Worm (Caenorhabditis elegans) whole organism, L4 larva: Measurements from ENCODE around the gene mlt-11.
A peak's percentile ranks its signal among the peaks of the same experiment; 100 is the strongest.

Experiments
- ZK337.2 ChIP-seq: fragments of 200-800 bp; sonication (Bioruptor generic); IDR thresholded peaks from 2 replicates; pipeline ENCODE4 v1.3.6; 2022; ENCODE audit warnings: missing genetic modification reagents, missing genetic modification characterization, missing compliant biosample characterization
- aha-1 ChIP-seq: fragments of 150-350 bp; peaks from one replicate; lab custom pipeline; 2014; ENCODE audit warnings: missing biosample characterization, missing genetic modification characterization
- ceh-28 ChIP-seq: fragments of 150-350 bp; optimal IDR thresholded peaks from 2 replicates; lab custom pipeline; 2014; ENCODE audit warnings: missing biosample characterization, missing genetic modification reagents, missing genetic modification characterization
- ceh-44 ChIP-seq: fragments of 200-800 bp; sonication (Bioruptor generic); IDR thresholded peaks from 2 replicates; pipeline ENCODE4 v1.3.6; 2022; ENCODE audit warnings: missing genetic modification reagents, missing genetic modification characterization, missing compliant biosample characterization
- ceh-62 ChIP-seq: sonication (generic microtip); optimal IDR thresholded peaks from 2 replicates; lab custom pipeline; 2017; ENCODE audit warnings: missing biosample characterization, missing genetic modification characterization
- ces-1 ChIP-seq: fragments of 150-350 bp; sonication (generic microtip); optimal IDR thresholded peaks from 4 replicates; lab custom pipeline; 2014; ENCODE audit warnings: missing biosample characterization, missing genetic modification reagents, missing genetic modification characterization
- ctbp-1 ChIP-seq: fragments of 200-800 bp; sonication (Bioruptor generic); IDR thresholded peaks from 2 replicates; pipeline ENCODE4 v1.3.6; 2022; ENCODE audit warnings: missing genetic modification reagents, missing genetic modification characterization, missing compliant biosample characterization
- daf-12 ChIP-seq: fragments of 150-350 bp; optimal IDR thresholded peaks from 2 replicates; lab custom pipeline; 2014; ENCODE audit warnings: missing biosample characterization, missing genetic modification reagents, missing genetic modification characterization
- duxl-1 ChIP-seq: sonication (generic microtip); optimal IDR thresholded peaks from 2 replicates; lab custom pipeline; 2016; ENCODE audit warnings: mild to moderate bottlenecking, missing genetic modification characterization, moderate library complexity, missing compliant biosample characterization; ENCODE audit not compliant: poor library complexity
- fos-1 ChIP-seq: fragments of 150-350 bp; optimal IDR thresholded peaks from 2 replicates; lab custom pipeline; 2014; ENCODE audit warnings: missing biosample characterization, missing genetic modification characterization
- hlh-30 ChIP-seq: sonication (generic microtip); optimal IDR thresholded peaks from 2 replicates; lab custom pipeline; 2017; ENCODE audit warnings: antibody characterized with exemption, mild to moderate bottlenecking, missing genetic modification characterization, missing compliant biosample characterization; ENCODE audit not compliant: insufficient read depth
- hmg-1.1 ChIP-seq: fragments of 200-800 bp; sonication (Bioruptor generic); IDR thresholded peaks from 2 replicates; pipeline ENCODE4 v1.3.6; 2022; ENCODE audit warnings: missing genetic modification reagents, missing genetic modification characterization, missing compliant biosample characterization
- lim-7 ChIP-seq: fragments of 200-800 bp; sonication (Bioruptor generic); IDR thresholded peaks from 2 replicates; pipeline ENCODE4 v1.3.6; 2022; ENCODE audit warnings: missing genetic modification characterization, missing compliant biosample characterization
- lin-29 ChIP-seq: fragments of 200-800 bp; sonication (Bioruptor generic); IDR thresholded peaks from 2 replicates; pipeline ENCODE4 v1.3.6; 2022; ENCODE audit warnings: missing genetic modification reagents, missing genetic modification characterization, missing compliant biosample characterization
- lin-38 ChIP-seq: fragments of 200-800 bp; sonication (Bioruptor generic); IDR thresholded peaks from 2 replicates; pipeline ENCODE4 v1.3.6; 2022; ENCODE audit warnings: missing genetic modification reagents, missing genetic modification characterization, missing compliant biosample characterization
- lin-39 ChIP-seq: fragments of 150-350 bp; optimal IDR thresholded peaks from 2 replicates; lab custom pipeline; 2014; ENCODE audit warnings: missing biosample characterization, missing genetic modification reagents, missing genetic modification characterization
- mdt-29 ChIP-seq: fragments of 200-800 bp; sonication (Bioruptor generic); IDR thresholded peaks from 2 replicates; pipeline ENCODE4 v1.3.6; 2022; ENCODE audit warnings: missing genetic modification reagents, missing genetic modification characterization, missing compliant biosample characterization
- mep-1 ChIP-seq: fragments of 150-350 bp; sonication (generic microtip); optimal IDR thresholded peaks from 3 replicates; lab custom pipeline; 2014; ENCODE audit warnings: missing biosample characterization, missing genetic modification characterization
- mes-2 ChIP-seq: sonication (generic microtip); optimal IDR thresholded peaks from 2 replicates; lab custom pipeline; 2016; ENCODE audit warnings: missing genotype, mild to moderate bottlenecking, missing genetic modification characterization, missing compliant biosample characterization; ENCODE audit not compliant: poor library complexity, severe bottlenecking
- mxl-3 ChIP-seq: fragments of 200-800 bp; sonication (Bioruptor generic); optimal IDR thresholded peaks from 2 replicates; lab custom pipeline; 2018; ENCODE audit warnings: mild to moderate bottlenecking, missing genetic modification characterization, missing compliant biosample characterization
- nhr-10 ChIP-seq: fragments of 150-350 bp; optimal IDR thresholded peaks from 2 replicates; lab custom pipeline; 2014; ENCODE audit warnings: missing biosample characterization, missing genetic modification characterization
- nhr-237 ChIP-seq: sonication (generic microtip); optimal IDR thresholded peaks from 2 replicates; lab custom pipeline; 2017; ENCODE audit warnings: missing biosample characterization, missing genetic modification characterization
- nhr-25 ChIP-seq: sonication (generic microtip); optimal IDR thresholded peaks from 2 replicates; lab custom pipeline; 2017; ENCODE audit warnings: missing genetic modification characterization, mild to moderate bottlenecking, missing compliant biosample characterization, antibody characterized with exemption, moderate library complexity, borderline replicate concordance; ENCODE audit not compliant: insufficient read depth
- nhr-28 ChIP-seq: fragments of 150-350 bp; optimal IDR thresholded peaks from 2 replicates; lab custom pipeline; 2014; ENCODE audit warnings: missing biosample characterization, missing genetic modification characterization
- nhr-76 ChIP-seq: fragments of 150-350 bp; optimal IDR thresholded peaks from 2 replicates; lab custom pipeline; 2014; ENCODE audit warnings: missing biosample characterization, missing genetic modification characterization
- nhr-77 ChIP-seq: fragments of 150-350 bp; optimal IDR thresholded peaks from 2 replicates; lab custom pipeline; 2014; ENCODE audit warnings: missing biosample characterization, missing genetic modification characterization
- pha-4 ChIP-seq, 2 experiments: fragments of 150-350 bp in 1 of 2; fragments of 200-800 bp in 1 of 2; sonication (Bioruptor generic) in 1 of 2; IDR thresholded peaks in 1 of 2; optimal IDR thresholded peaks in 1 of 2; 2 replicates each; pipeline versions ENCODE4 v1.3.6 to Lab custom; 2014 to 2022; ENCODE audit warnings: missing genetic modification characterization in 2 of 2, missing genetic modification reagents in 2 of 2, missing biosample characterization in 1 of 2, missing compliant biosample characterization in 1 of 2
- pqm-1 ChIP-seq: sonication (generic microtip); optimal IDR thresholded peaks from 2 replicates; lab custom pipeline; 2017; ENCODE audit warnings: missing biosample characterization, missing genetic modification characterization
- sdz-12 ChIP-seq: fragments of 200-800 bp; sonication (Bioruptor generic); optimal IDR thresholded peaks from 2 replicates; lab custom pipeline; 2018; ENCODE audit warnings: mild to moderate bottlenecking, missing genetic modification characterization, missing compliant biosample characterization
- skn-1 ChIP-seq: fragments of 150-350 bp; optimal IDR thresholded peaks from 2 replicates; lab custom pipeline; 2014; ENCODE audit warnings: missing biosample characterization, missing genetic modification characterization
- snpc-1.2 ChIP-seq: fragments of 200-800 bp; sonication (Bioruptor generic); IDR thresholded peaks from 2 replicates; pipeline ENCODE4 v1.3.6; 2022; ENCODE audit warnings: missing genetic modification reagents, missing genetic modification characterization, missing compliant biosample characterization
- snpc-4 ChIP-seq: fragments of 150-350 bp; optimal IDR thresholded peaks from 2 replicates; lab custom pipeline; 2014; ENCODE audit warnings: missing biosample characterization, missing genetic modification characterization
- tra-1 ChIP-seq: fragments of 200-800 bp; sonication (Bioruptor generic); IDR thresholded peaks from 2 replicates; pipeline ENCODE4 v1.3.6; 2022; ENCODE audit warnings: missing genetic modification reagents, missing genetic modification characterization, missing compliant biosample characterization
- unc-130 ChIP-seq: sonication (generic microtip); optimal IDR thresholded peaks from 2 replicates; lab custom pipeline; 2016; ENCODE audit warnings: missing genetic modification reagents, missing genetic modification characterization, missing compliant biosample characterization
- unc-39 ChIP-seq: sonication (generic microtip); optimal IDR thresholded peaks from 2 replicates; lab custom pipeline; 2017; ENCODE audit warnings: missing biosample characterization, missing genetic modification characterization
- unc-62 ChIP-seq, 3 experiments: fragments of 150-350 bp in 1 of 3; sonication (generic microtip); optimal IDR thresholded peaks in 2 of 3; peaks in 1 of 3; 1 replicate in 1 of 3; 2 replicates in 2 of 3; lab custom pipeline; 2014 to 2017; ENCODE audit warnings: missing biosample characterization in 3 of 3, missing genetic modification characterization in 3 of 3, missing genetic modification reagents in 3 of 3, missing genotype in 1 of 3
- zip-2 ChIP-seq: fragments of 150-350 bp; optimal IDR thresholded peaks from 2 replicates; lab custom pipeline; 2014; ENCODE audit warnings: missing biosample characterization, missing genetic modification characterization
- ztf-11 ChIP-seq: fragments of 150-350 bp; optimal IDR thresholded peaks from 2 replicates; lab custom pipeline; 2014; ENCODE audit warnings: missing biosample characterization, missing genetic modification characterization

mlt-11 gene

DNA sequence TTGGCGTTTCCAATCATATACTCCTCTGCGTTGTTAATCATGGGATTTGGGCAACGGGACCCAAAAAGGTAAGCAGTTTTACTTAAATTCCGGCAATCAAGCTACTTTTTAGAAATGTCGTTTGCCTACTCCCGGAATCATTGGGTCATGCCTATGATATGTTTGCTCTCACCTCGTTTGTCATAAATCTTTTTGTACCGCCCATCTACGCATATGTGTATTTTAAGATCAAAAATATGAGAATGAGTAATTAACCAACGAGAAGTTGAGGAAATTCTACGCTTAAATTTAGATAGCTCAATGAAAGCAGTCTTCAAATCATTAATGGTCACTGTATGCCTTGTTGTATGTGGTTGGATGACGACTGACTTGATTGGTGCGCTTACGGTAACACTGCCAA lies 15.3 kb downstream of the mlt-11 start:
- TF ChIP-seq aha-1 (tag; lab: Kevin White, UChicago): no peak
- TF ChIP-seq unc-62 (GFP tag; optimal IDR thresholded peaks at IDR 0.05 in 1 of 2; lab: Kevin White, UChicago): peak in 1 of 2 experiments; percentile 98
- no peak for TF ChIP-seq unc-62 (tag; optimal IDR thresholded peaks at IDR 0.05; lab: Kevin White, UChicago)

DNA sequence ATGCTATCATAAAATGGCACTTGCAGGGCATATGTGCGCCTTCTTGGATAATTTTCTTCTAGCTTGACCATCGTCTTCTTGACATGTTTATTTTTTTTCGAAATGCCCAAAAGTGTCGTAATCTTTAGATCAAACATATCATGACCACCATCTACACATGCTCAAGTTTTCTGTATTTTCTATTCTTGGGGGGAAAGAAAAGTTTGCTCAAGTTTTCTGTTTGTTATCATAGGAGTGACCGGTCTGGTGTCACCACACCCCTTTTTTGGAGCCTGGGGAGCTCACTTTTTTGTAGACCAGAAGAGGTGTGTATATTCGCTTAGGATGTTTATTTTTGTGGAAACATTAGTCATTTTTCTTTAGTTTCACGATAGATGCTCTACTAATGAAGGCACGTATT lies 18.4 kb downstream of the mlt-11 start, which contains the start of gene klf-2:
klf-2 (plus strand) TSS at position 301 of the 400 bp plus-strand sequence.
- TF ChIP-seq ceh-28 (tag; lab: Kevin White, UChicago) (no peak), ces-1 (GFP tag; lab: Kevin White, UChicago) (no peak), ztf-11 (no peak), mes-2 (tag; lab: Kevin White, UChicago) (no peak), pha-4 (GFP tag; IDR thresholded peaks at IDR 0.05; lab: Robert Waterston, UW) (no peak), pha-4 (tag; optimal IDR thresholded peaks at IDR 0.05; lab: Kevin White, UChicago) (no peak), nhr-76 (no peak), unc-130 (GFP tag; lab: Kevin White, UChicago) (no peak), nhr-77 (tag; lab: Kevin White, UChicago) (no peak)

DNA sequence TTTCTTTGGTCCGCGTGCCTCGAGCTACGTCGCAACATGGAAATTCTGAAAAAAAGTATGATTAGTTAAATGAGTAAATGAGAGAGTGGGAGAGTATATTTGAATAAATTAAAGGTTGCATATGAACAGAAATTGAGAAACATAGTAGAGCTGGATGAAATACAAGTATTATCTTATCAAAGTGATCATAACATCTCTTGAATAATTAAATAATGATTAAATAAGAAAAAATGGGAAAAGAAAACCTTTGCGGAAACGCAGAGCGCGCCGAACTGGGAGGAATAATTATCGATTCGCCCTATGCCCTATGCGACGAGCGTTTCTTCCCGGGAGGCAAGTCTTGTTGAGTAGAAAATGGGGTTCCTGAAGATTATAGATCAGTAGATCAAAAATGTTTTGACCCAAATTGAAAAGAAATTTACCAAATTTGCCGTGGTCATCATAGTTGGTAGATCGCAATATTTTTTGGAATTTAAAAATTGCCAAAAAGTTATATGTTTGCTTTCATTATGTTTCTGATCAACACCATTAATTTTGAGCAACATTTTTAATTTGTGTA lies 22.6 kb downstream of the mlt-11 start, which contains the start of gene F53F8.3:
F53F8.3 (minus strand) TSS at position 51 of the 559 bp plus-strand sequence.
- TF ChIP-seq snpc-1.2 (GFP tag; lab: Robert Waterston, UW) (no peak), nhr-237 (tag; lab: Kevin White, UChicago) (no peak), hmg-1.1 (no peak), lin-29 (GFP tag; lab: Robert Waterston, UW) (no peak)

DNA sequence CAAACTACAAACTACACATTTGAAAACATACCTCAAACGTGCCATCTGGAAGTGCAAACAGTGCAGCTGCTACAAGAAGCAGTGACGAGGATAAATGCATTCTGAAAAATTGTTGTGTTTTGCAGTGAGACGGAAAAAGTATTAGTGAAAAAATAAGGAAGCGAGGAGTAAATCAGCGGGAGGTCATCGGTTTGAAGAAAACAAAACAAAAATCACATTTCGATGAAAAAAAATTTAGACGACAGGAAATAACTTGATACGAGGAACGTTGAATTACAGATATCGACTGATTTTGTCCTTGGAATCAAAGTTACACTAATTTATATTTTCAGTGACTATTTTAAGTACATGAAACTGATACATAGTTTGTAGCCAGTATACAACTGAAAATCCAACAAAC lies 24.6 kb downstream of the mlt-11 start, which contains the start of gene F53F8.4:
F53F8.4 (minus strand) TSS at position 101 of the 400 bp plus-strand sequence.
- TF ChIP-seq fos-1: no peak
- no peak for TF ChIP-seq unc-39 (tag; lab: Kevin White, UChicago)
- no peak for TF ChIP-seq pqm-1 (tag; lab: Kevin White, UChicago)
- TF ChIP-seq nhr-77 (tag; lab: Kevin White, UChicago): no peak
- TF ChIP-seq ZK337.2 (GFP tag; lab: Robert Waterston, UW): no peak
- TF ChIP-seq, all 104 proteins: peak for 0

DNA sequence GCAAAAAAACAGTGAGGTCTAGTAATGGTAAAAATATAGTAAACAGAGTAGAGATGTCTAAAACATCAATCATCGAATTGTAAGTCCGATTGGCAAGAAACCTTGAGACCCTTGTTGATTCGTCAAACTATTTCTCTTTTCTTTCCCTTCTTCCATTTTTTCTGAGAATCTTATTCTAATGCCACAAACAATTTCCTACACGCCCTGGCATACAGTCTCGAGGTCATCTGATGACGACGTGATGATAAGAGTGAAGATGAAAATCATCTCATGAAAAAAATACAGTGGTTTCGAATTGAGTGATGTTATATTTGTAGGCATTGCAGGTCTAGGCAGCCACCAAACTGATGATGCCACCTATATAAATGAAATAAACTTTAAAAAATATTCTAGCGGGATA lies 25.9 kb downstream of the mlt-11 start:
- TF ChIP-seq mxl-3 (GFP tag; lab: Kevin White, UChicago): no peak
- no peak for TF ChIP-seq skn-1
- TF ChIP-seq sdz-12 (GFP tag; lab: Kevin White, UChicago): no peak
- TF ChIP-seq mep-1 (tag; lab: Kevin White, UChicago): peak; percentile 1
- no peak for TF ChIP-seq ctbp-1 (GFP tag; lab: Robert Waterston, UW)
- peak; percentile 42; the same call in 1 of the 2 replicates for TF ChIP-seq tra-1
- TF ChIP-seq pqm-1 (tag; lab: Kevin White, UChicago): no peak
- TF ChIP-seq duxl-1 (tag; lab: Kevin White, UChicago): no peak
- no peak for TF ChIP-seq snpc-4
- TF ChIP-seq lin-39: no peak
- no peak for TF ChIP-seq unc-130 (GFP tag; lab: Kevin White, UChicago)
- no peak for TF ChIP-seq ztf-11
- no peak for TF ChIP-seq daf-12 (tag; lab: Kevin White, UChicago)
- no peak for TF ChIP-seq zip-2
- no peak for TF ChIP-seq ceh-62 (tag; lab: Kevin White, UChicago)
- TF ChIP-seq nhr-28 (tag; lab: Kevin White, UChicago): peak; percentile 28
- peak; percentile 45 for TF ChIP-seq hlh-30 (tag; lab: Kevin White, UChicago)
- peak; percentile 42 for TF ChIP-seq nhr-25 (tag; lab: Kevin White, UChicago)
- TF ChIP-seq ces-1 (GFP tag; lab: Kevin White, UChicago): no peak
- no peak for TF ChIP-seq lin-38 (GFP tag; lab: Robert Waterston, UW)
- TF ChIP-seq lim-7 (GFP tag; lab: Robert Waterston, UW): no peak
- TF ChIP-seq mdt-29 (GFP tag; lab: Robert Waterston, UW): no peak
- TF ChIP-seq nhr-10 (tag; lab: Kevin White, UChicago): no peak
- no peak for TF ChIP-seq ceh-44 (GFP tag; lab: Robert Waterston, UW)
- TF ChIP-seq, all 104 proteins: peak for 5
